Worm (Caenorhabditis elegans) whole organism, midembryonic: Measurements from ENCODE around the gene rnp-7.

Experiments
- T22C8.4 ChIP-seq: fragments of 200-800 bp; sonication (Bioruptor generic); IDR thresholded peaks from 2 replicates; pipeline ENCODE4 v1.3.6; 2022; ENCODE audit warnings: missing genetic modification characterization, missing compliant biosample characterization
- cog-1 ChIP-seq: sonication (generic microtip); optimal IDR thresholded peaks from 2 replicates; lab custom pipeline; 2016; ENCODE audit warnings: missing genetic modification characterization, missing compliant biosample characterization
- flt-1 ChIP-seq: fragments of 200-800 bp; sonication (Bioruptor generic); IDR thresholded peaks from 2 replicates; pipeline ENCODE4 v1.3.6; 2022; ENCODE audit warnings: missing genetic modification characterization, missing compliant biosample characterization
- klf-2 ChIP-seq: fragments of 200-800 bp; sonication (Bioruptor generic); conservative IDR thresholded peaks from 2 replicates; pipeline ENCODE4 v1.3.6; 2022; ENCODE audit warnings: missing genetic modification reagents, missing genetic modification characterization, missing compliant biosample characterization
- ref-1 ChIP-seq: fragments of 200-800 bp; sonication (Bioruptor generic); conservative IDR thresholded peaks from 2 replicates; pipeline ENCODE4 v1.3.6; 2022; ENCODE audit warnings: missing genetic modification reagents, missing genetic modification characterization, missing compliant biosample characterization
- ztf-23 ChIP-seq: fragments of 200-800 bp; sonication (Bioruptor generic); IDR thresholded peaks from 2 replicates; pipeline ENCODE4 v1.3.6; 2022; ENCODE audit warnings: missing genetic modification reagents, missing genetic modification characterization, missing compliant biosample characterization
- ztf-29 ChIP-seq: fragments of 200-800 bp; sonication (Bioruptor generic); IDR thresholded peaks from 2 replicates; pipeline ENCODE4 v1.3.6; 2022; ENCODE audit warnings: missing genetic modification reagents, missing genetic modification characterization, missing compliant biosample characterization

DNA sequence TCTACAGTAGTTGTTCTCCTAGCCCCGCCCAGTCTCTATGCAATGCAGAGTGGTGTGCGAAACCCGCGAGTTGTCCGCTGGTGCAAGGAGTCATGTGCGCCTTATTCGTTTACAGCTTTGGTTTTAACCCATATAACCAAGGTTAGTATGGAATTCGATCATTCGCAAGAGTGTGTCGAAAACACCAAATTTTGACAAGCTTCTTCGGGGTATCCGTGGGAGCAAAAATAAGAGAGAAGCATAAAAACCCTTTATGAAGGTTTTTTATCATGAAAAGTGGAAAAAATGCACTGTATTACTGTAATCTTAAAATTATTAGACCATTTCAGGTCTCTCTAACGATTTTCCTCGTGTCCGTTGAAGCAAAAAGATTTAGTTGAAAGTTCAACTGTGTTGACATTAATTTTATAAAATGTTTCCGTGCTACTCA is 18.8 kb downstream of the rnp-7 start:
- TF ChIP-seq klf-2 (GFP tag; lab: Robert Waterston, UW), result no peak
- no peak for TF ChIP-seq ztf-29 (GFP tag; lab: Robert Waterston, UW)
- no peak for TF ChIP-seq ref-1 (GFP tag; lab: Robert Waterston, UW)
- no peak for TF ChIP-seq T22C8.4 (GFP tag; lab: Robert Waterston, UW)
- TF ChIP-seq flt-1 (GFP tag; lab: Robert Waterston, UW), result no peak
- no peak for TF ChIP-seq cog-1 (tag; lab: Kevin White, UChicago)
- TF ChIP-seq ztf-23 (GFP tag; lab: Robert Waterston, UW), result no peak
